Worm (Caenorhabditis elegans) whole organism, late embryonic: Measurements from ENCODE around the gene srh-184.

Experiments used
- T23F11.4 ChIP-seq: fragments of 200-800 bp; sonication (Bioruptor generic); optimal IDR thresholded peaks from 2 replicates; lab custom pipeline; 2018; ENCODE audit warnings: mild to moderate bottlenecking, missing genetic modification characterization, missing compliant biosample characterization
- ama-1 ChIP-seq: fragments of 150-350 bp; optimal IDR thresholded peaks from 2 replicates; lab custom pipeline; 2014
- ceh-18 ChIP-seq: sonication (generic microtip); optimal IDR thresholded peaks from 2 replicates; lab custom pipeline; 2016; ENCODE audit warnings: missing genetic modification characterization, missing compliant biosample characterization
- ceh-19 ChIP-seq: fragments of 200-800 bp; sonication (Bioruptor generic); optimal IDR thresholded peaks from 2 replicates; lab custom pipeline; 2018; ENCODE audit warnings: mild to moderate bottlenecking, missing genetic modification characterization, missing compliant biosample characterization
- ceh-22 ChIP-seq: sonication (generic microtip); optimal IDR thresholded peaks from 2 replicates; lab custom pipeline; 2017; ENCODE audit warnings: missing biosample characterization, missing genetic modification characterization
- ceh-31 ChIP-seq: sonication (generic microtip); optimal IDR thresholded peaks from 2 replicates; lab custom pipeline; 2016; ENCODE audit warnings: missing genetic modification characterization, missing compliant biosample characterization
- ceh-48 ChIP-seq: sonication (generic microtip); optimal IDR thresholded peaks from 2 replicates; lab custom pipeline; 2016; ENCODE audit warnings: missing genetic modification characterization, inconsistent platforms, missing compliant biosample characterization
- ceh-6 ChIP-seq: fragments of 200-800 bp; sonication (Bioruptor generic); optimal IDR thresholded peaks from 2 replicates; lab custom pipeline; 2018; ENCODE audit warnings: mild to moderate bottlenecking, missing genetic modification characterization, missing compliant biosample characterization
- ceh-9 ChIP-seq: sonication (generic microtip); optimal IDR thresholded peaks from 2 replicates; lab custom pipeline; 2016; ENCODE audit warnings: mild to moderate bottlenecking, missing genetic modification characterization, inconsistent platforms, missing compliant biosample characterization
- dmd-4 ChIP-seq: sonication (generic microtip); optimal IDR thresholded peaks from 2 replicates; lab custom pipeline; 2016; ENCODE audit warnings: borderline replicate concordance, missing genetic modification characterization, missing compliant biosample characterization
- elt-2 ChIP-seq: sonication (generic microtip); optimal IDR thresholded peaks from 2 replicates; lab custom pipeline; 2016; ENCODE audit warnings: missing genetic modification reagents, missing genetic modification characterization, missing compliant biosample characterization
- elt-4 ChIP-seq: sonication (generic microtip); optimal IDR thresholded peaks from 2 replicates; lab custom pipeline; 2016; ENCODE audit warnings: missing genetic modification characterization, missing compliant biosample characterization
- ets-4 ChIP-seq: sonication (generic microtip); optimal IDR thresholded peaks from 2 replicates; lab custom pipeline; 2016; ENCODE audit warnings: missing genetic modification characterization, missing compliant biosample characterization
- fkh-6 ChIP-seq: sonication (generic microtip); optimal IDR thresholded peaks from 2 replicates; lab custom pipeline; 2016; ENCODE audit warnings: missing genetic modification characterization, missing compliant biosample characterization
- hlh-15 ChIP-seq: sonication (generic microtip); optimal IDR thresholded peaks from 2 replicates; lab custom pipeline; 2016; ENCODE audit warnings: missing genetic modification characterization, missing compliant biosample characterization
- hlh-30 ChIP-seq: sonication (generic microtip); optimal IDR thresholded peaks from 2 replicates; lab custom pipeline; 2017; ENCODE audit warnings: antibody characterized with exemption, missing genetic modification characterization, missing compliant biosample characterization; ENCODE audit not compliant: insufficient read depth
- nfya-1 ChIP-seq: sonication (generic microtip); optimal IDR thresholded peaks from 2 replicates; lab custom pipeline; 2017; ENCODE audit warnings: missing genetic modification characterization, mild to moderate bottlenecking, missing compliant biosample characterization, antibody characterized with exemption, moderate library complexity
- nhr-11 ChIP-seq: fragments of 150-350 bp; optimal IDR thresholded peaks from 2 replicates; lab custom pipeline; 2014; ENCODE audit warnings: missing biosample characterization, missing genetic modification characterization
- npax-4 ChIP-seq: sonication (generic microtip); optimal IDR thresholded peaks from 2 replicates; lab custom pipeline; 2016; ENCODE audit warnings: missing genetic modification characterization, missing compliant biosample characterization
- pat-9 ChIP-seq: fragments of 200-800 bp; sonication (Bioruptor generic); optimal IDR thresholded peaks from 2 replicates; lab custom pipeline; 2018; ENCODE audit warnings: mild to moderate bottlenecking, missing genetic modification characterization, moderate library complexity, missing compliant biosample characterization
- pax-1 ChIP-seq: fragments of 150-350 bp; optimal IDR thresholded peaks from 2 replicates; lab custom pipeline; 2014; ENCODE audit warnings: missing biosample characterization, missing genetic modification characterization
- pros-1 ChIP-seq: fragments of 150-350 bp; optimal IDR thresholded peaks from 2 replicates; lab custom pipeline; 2014; ENCODE audit warnings: missing biosample characterization, missing genetic modification reagents, missing genetic modification characterization
- sox-4 ChIP-seq: sonication (generic microtip); optimal IDR thresholded peaks from 2 replicates; lab custom pipeline; 2017; ENCODE audit warnings: mild to moderate bottlenecking, missing genetic modification characterization, inconsistent platforms, missing compliant biosample characterization
- syd-9 ChIP-seq: sonication (generic microtip); optimal IDR thresholded peaks from 2 replicates; lab custom pipeline; 2016; ENCODE audit warnings: mild to moderate bottlenecking, missing genetic modification characterization, moderate library complexity, missing compliant biosample characterization
- tbx-2 ChIP-seq: sonication (generic microtip); optimal IDR thresholded peaks from 2 replicates; lab custom pipeline; 2016; ENCODE audit warnings: missing genetic modification characterization, missing compliant biosample characterization
- tbx-7 ChIP-seq: sonication (generic microtip); optimal IDR thresholded peaks from 2 replicates; lab custom pipeline; 2016; ENCODE audit warnings: missing genotype, missing genetic modification characterization, missing compliant biosample characterization
- ttx-3 ChIP-seq: sonication (generic microtip); optimal IDR thresholded peaks from 2 replicates; lab custom pipeline; 2016; ENCODE audit warnings: missing genetic modification reagents, missing genetic modification characterization, missing compliant biosample characterization
- unc-86 ChIP-seq: sonication (generic microtip); optimal IDR thresholded peaks from 2 replicates; lab custom pipeline; 2016; ENCODE audit warnings: missing genetic modification characterization, missing compliant biosample characterization

srh-184 gene

ce11 chrV:10754050-10754449 is 43.9 kb downstream of the srh-184 start, which contains the start of gene F28H7.7:
TSS of gene F28H7.7 (minus strand) at chrV:10754150.
- TF ChIP-seq hlh-15: no peak
- TF ChIP-seq ceh-18 (tag; lab: Kevin White, UChicago): no peak
- no peak for TF ChIP-seq syd-9
- TF ChIP-seq pat-9 (tag; lab: Kevin White, UChicago): no peak
- no peak for TF ChIP-seq ama-1 (lab: Kevin White, UChicago)
- TF ChIP-seq pax-1 (tag; lab: Kevin White, UChicago): no peak
- no peak for TF ChIP-seq ceh-9 (tag; lab: Kevin White, UChicago)
- no peak for TF ChIP-seq elt-4 (tag; lab: Kevin White, UChicago)
- no peak for TF ChIP-seq tbx-2 (tag; lab: Kevin White, UChicago)
- TF ChIP-seq ceh-31 (tag; lab: Kevin White, UChicago): no peak
- TF ChIP-seq ceh-22 (tag; lab: Kevin White, UChicago): no peak
- TF ChIP-seq ttx-3 (tag; lab: Kevin White, UChicago): no peak
- TF ChIP-seq npax-4 (tag; lab: Kevin White, UChicago): no peak
- no peak for TF ChIP-seq hlh-30
- TF ChIP-seq T23F11.4 (GFP tag; lab: Kevin White, UChicago): no peak
- no peak for TF ChIP-seq ceh-6
- TF ChIP-seq sox-4 (tag; lab: Kevin White, UChicago): no peak

- TF ChIP-seq elt-2 (tag; lab: Kevin White, UChicago): peak; percentile 78
- no peak for TF ChIP-seq ceh-19 (GFP tag; lab: Kevin White, UChicago)
These were observed 47.4 kb downstream of the srh-184 start, which contains the start of gene F28H7.3 for ce11 chrV:10750630-10751029. TSS of gene F28H7.3 (minus strand) at chrV:10750788.

ce11 chrV:10747263-10747951 is 50.6 kb downstream of the srh-184 start, which contains the start of the genes selt-1.2 and F28H7.2:
TSS of gene selt-1.2 (minus strand) at chrV:10747363.
TSS of gene F28H7.2 (plus strand) at chrV:10747901.
- TF ChIP-seq nhr-11 (tag; lab: Kevin White, UChicago) (no peak), elt-2 (tag; lab: Kevin White, UChicago) (no peak), ceh-9 (tag; lab: Kevin White, UChicago) (no peak), ceh-48 (no peak), ama-1 (lab: Kevin White, UChicago) (no peak), nfya-1 (tag; lab: Kevin White, UChicago) (no peak), dmd-4 (no peak), pros-1 (tag; lab: Kevin White, UChicago) (no peak), tbx-7 (tag; lab: Kevin White, UChicago) (no peak), unc-86 (no peak), T23F11.4 (GFP tag; lab: Kevin White, UChicago) (no peak), ets-4 (tag; lab: Kevin White, UChicago) (no peak), ttx-3 (tag; lab: Kevin White, UChicago) (no peak), fkh-6 (tag; lab: Kevin White, UChicago) (no peak), ceh-6 (no peak)
- TF ChIP-seq, all 69 proteins: peak for 0
